Fruit fly (Drosophila melanogaster) whole organism, adult: ENCODE measurements around the gene CG16820.

Experiments used
- CG11617 ChIP-seq: fragments of 200-800 bp; sonication (Bioruptor generic); optimal IDR thresholded peaks from 2 replicates; lab custom pipeline; 2017; ENCODE audit warnings: mild to moderate bottlenecking, missing biosample characterization, missing genetic modification reagents, missing genetic modification characterization
- CG7101 ChIP-seq: fragments of 200-800 bp; sonication (Bioruptor generic); optimal IDR thresholded peaks from 2 replicates; lab custom pipeline; 2018; ENCODE audit warnings: missing biosample characterization, mild to moderate bottlenecking, missing genetic modification characterization, moderate library complexity
- cic ChIP-seq: fragments of 200-800 bp; sonication (Bioruptor generic); optimal IDR thresholded peaks from 2 replicates; lab custom pipeline; 2017; ENCODE audit warnings: missing biosample characterization, mild to moderate bottlenecking, missing genetic modification characterization, moderate library complexity
- cnc ChIP-seq, 2 experiments: fragments of >200 bp; optimal IDR thresholded peaks; 2 replicates each; lab custom pipeline; 2017
- kay ChIP-seq: fragments of 200-800 bp; sonication (Bioruptor generic); peaks from one replicate; lab custom pipeline; 2016; ENCODE audit warnings: missing biosample characterization, missing genetic modification characterization, borderline replicate concordance
- ovo ChIP-seq: fragments of 200-800 bp; sonication (Bioruptor generic); optimal IDR thresholded peaks from 2 replicates; lab custom pipeline; 2016; ENCODE audit warnings: missing biosample characterization, missing genetic modification characterization

DNA sequence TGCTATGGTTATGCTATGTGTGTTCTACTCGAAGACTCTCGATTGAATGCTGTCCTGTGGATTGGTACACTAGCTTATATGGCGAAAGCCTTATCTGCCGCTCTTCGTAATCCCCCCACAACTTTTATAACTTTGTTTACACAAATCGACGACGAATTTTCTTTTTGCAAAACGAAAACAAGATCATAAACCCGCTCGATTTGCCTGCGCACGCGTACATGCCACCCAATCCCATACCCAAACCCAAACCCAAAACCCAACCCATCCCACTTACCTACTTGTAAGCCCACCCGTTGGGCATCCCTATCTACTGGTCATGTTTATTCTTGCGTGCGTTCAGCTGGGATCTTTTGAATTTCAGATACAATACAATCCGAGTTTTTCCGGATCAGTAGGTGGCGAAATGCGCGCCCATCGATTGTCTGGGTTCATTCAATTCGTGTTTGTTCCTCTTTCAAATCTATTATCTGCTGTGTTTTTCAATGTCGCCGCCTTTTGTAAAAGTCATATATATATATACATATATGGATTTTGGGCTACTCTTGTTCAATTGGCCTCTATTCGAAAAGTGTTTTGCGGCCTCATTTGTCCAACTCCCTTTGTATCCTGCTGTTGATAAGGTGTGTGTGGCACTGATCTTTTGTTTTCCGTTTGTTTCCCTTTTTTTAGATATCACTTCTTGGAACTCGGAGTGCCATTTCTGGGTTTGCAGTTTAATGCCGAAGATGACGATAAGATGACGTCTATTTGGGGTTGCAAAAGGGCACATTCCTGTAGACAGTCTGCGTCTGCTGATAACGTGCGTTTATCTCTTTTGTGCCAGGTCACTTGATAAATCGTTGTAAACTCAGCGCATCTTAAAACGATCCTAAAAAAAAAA, 11.2 kb upstream of the CG16820 start, which contains the start of gene Mabi:
- TF ChIP-seq cnc (optimal IDR thresholded peaks at IDR 0.05; lab: Kevin White, UChicago) (no peak), ovo (GFP tag; lab: Kevin White, UChicago) (no peak), CG7101 (tag; lab: Kevin White, UChicago) (no peak), kay (no peak), CG11617 (GFP tag; lab: Kevin White, UChicago) (no peak), cic (GFP tag; lab: Kevin White, UChicago) (no peak)
